Worm (Caenorhabditis elegans): Measurements from ENCODE around the gene sph-1.

DNA sequence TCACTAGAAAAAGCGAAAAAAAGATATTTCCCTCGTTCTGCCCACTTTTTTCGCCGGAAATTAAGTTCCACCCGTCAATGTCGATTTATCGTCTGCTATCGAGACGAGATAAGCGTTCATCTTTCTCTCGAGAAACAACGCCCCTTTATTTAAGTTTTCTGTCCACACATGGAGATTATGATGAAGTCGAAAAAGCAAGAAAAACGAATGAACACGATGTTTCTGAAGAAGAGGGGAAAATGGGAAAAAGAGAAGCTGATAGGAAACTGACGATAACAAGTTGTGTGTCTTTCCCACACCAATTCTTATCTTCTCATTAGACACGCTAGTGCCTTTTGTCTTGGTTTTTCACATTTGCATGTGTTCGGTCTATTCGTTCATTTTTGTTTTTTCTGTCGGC is 41.4 kb upstream of the sph-1 start:
- TF ChIP-seq ztf-23 (GFP tag; IDR thresholded peaks at IDR 0.05) (no peak), klf-2 (GFP tag; conservative IDR thresholded peaks at IDR 0.05) (no peak)
